Worm (Caenorhabditis elegans) whole organism, young adult: Measurements from ENCODE around the gene Y44A6D.7.

Source experiments
- B0019.2 ChIP-seq: fragments of 200-800 bp; sonication (Bioruptor generic); conservative IDR thresholded peaks from 2 replicates; pipeline ENCODE4 v1.3.6; 2022; ENCODE audit warnings: missing genetic modification reagents, missing genetic modification characterization, missing compliant biosample characterization
- D2030.7 ChIP-seq: fragments of 200-800 bp; sonication (Bioruptor generic); IDR thresholded peaks from 2 replicates; pipeline ENCODE4 v1.3.6; 2022; ENCODE audit warnings: missing genetic modification reagents, missing genetic modification characterization, missing compliant biosample characterization
- F39B2.1 ChIP-seq: fragments of 200-800 bp; sonication (Bioruptor generic); IDR thresholded peaks from 2 replicates; pipeline ENCODE4 v1.3.6; 2022; ENCODE audit warnings: missing genetic modification reagents, missing genetic modification characterization, missing compliant biosample characterization
- F49E8.2 ChIP-seq: sonication (generic microtip); optimal IDR thresholded peaks from 3 replicates; lab custom pipeline; 2017; ENCODE audit warnings: missing genetic modification characterization, mild to moderate bottlenecking, missing compliant biosample characterization, antibody characterized with exemption, moderate library complexity; ENCODE audit not compliant: insufficient read depth
- F52B5.7 ChIP-seq: sonication (generic microtip); optimal IDR thresholded peaks from 2 replicates; lab custom pipeline; 2016; ENCODE audit warnings: mild to moderate bottlenecking, missing genetic modification characterization, missing compliant biosample characterization
- F57C9.4 ChIP-seq: sonication (generic microtip); optimal IDR thresholded peaks from 2 replicates; lab custom pipeline; 2017; ENCODE audit warnings: mild to moderate bottlenecking, missing genetic modification characterization, missing compliant biosample characterization
- akir-1 ChIP-seq: fragments of 200-800 bp; sonication (Bioruptor generic); optimal IDR thresholded peaks from 2 replicates; lab custom pipeline; 2018; ENCODE audit warnings: mild to moderate bottlenecking, missing genetic modification characterization, moderate library complexity, missing compliant biosample characterization
- aptf-3 ChIP-seq: fragments of 200-800 bp; sonication (Bioruptor generic); IDR thresholded peaks from 2 replicates; pipeline ENCODE4 v1.3.6; 2022; ENCODE audit warnings: missing genetic modification characterization, missing compliant biosample characterization
- atf-7 ChIP-seq: sonication (generic microtip); optimal IDR thresholded peaks from 2 replicates; lab custom pipeline; 2017; ENCODE audit warnings: mild to moderate bottlenecking, missing genetic modification characterization, missing compliant biosample characterization
- athp-1 ChIP-seq: sonication (generic microtip); optimal IDR thresholded peaks from 2 replicates; lab custom pipeline; 2017; ENCODE audit warnings: mild to moderate bottlenecking, missing genetic modification characterization, missing compliant biosample characterization
- bed-1 ChIP-seq: fragments of 200-800 bp; sonication (Bioruptor generic); IDR thresholded peaks from 2 replicates; pipeline ENCODE4 v1.3.6; 2022; ENCODE audit warnings: missing genetic modification reagents, missing genetic modification characterization, missing compliant biosample characterization
- bed-2 ChIP-seq: fragments of 200-800 bp; sonication (Bioruptor generic); IDR thresholded peaks from 2 replicates; pipeline ENCODE4 v1.3.6; 2022; ENCODE audit warnings: missing genetic modification reagents, missing genetic modification characterization, missing compliant biosample characterization
- cebp-2 ChIP-seq: fragments of 200-800 bp; sonication (Bioruptor generic); IDR thresholded peaks from 2 replicates; pipeline ENCODE4 v1.3.6; 2022; ENCODE audit warnings: missing genetic modification characterization, missing compliant biosample characterization
- ceh-100 ChIP-seq: fragments of 200-800 bp; sonication (Bioruptor generic); IDR thresholded peaks from 2 replicates; pipeline ENCODE4 v1.3.6; 2022; ENCODE audit warnings: missing genetic modification reagents, missing genetic modification characterization, missing compliant biosample characterization
- dox-1 ChIP-seq: fragments of 200-800 bp; sonication (Bioruptor generic); IDR thresholded peaks from 2 replicates; pipeline ENCODE4 v1.3.6; 2022; ENCODE audit warnings: missing genetic modification reagents, missing genetic modification characterization, missing compliant biosample characterization
- dpff-1 ChIP-seq: sonication (generic microtip); optimal IDR thresholded peaks from 2 replicates; lab custom pipeline; 2017; ENCODE audit warnings: mild to moderate bottlenecking, missing genetic modification characterization, missing compliant biosample characterization
- dpl-1 ChIP-seq: fragments of 150-350 bp; optimal IDR thresholded peaks from 2 replicates; lab custom pipeline; 2014; ENCODE audit warnings: missing biosample characterization, missing genetic modification reagents, missing genetic modification characterization
- ets-4 ChIP-seq: fragments of 200-800 bp; sonication (Bioruptor generic); optimal IDR thresholded peaks from 2 replicates; lab custom pipeline; 2018; ENCODE audit warnings: mild to moderate bottlenecking, missing genetic modification characterization, missing compliant biosample characterization
- gei-17 ChIP-seq: fragments of 200-800 bp; sonication (Bioruptor generic); optimal IDR thresholded peaks from 2 replicates; lab custom pipeline; 2018; ENCODE audit warnings: mild to moderate bottlenecking, missing genetic modification characterization, missing compliant biosample characterization
- him-1 ChIP-seq: sonication (generic microtip); optimal IDR thresholded peaks from 2 replicates; lab custom pipeline; 2016; ENCODE audit warnings: missing genotype, missing genetic modification reagents, missing genetic modification characterization, missing compliant biosample characterization
- hmg-1.2 ChIP-seq: fragments of 200-800 bp; sonication (Bioruptor generic); IDR thresholded peaks from 2 replicates; pipeline ENCODE4 v1.3.6; 2022; ENCODE audit warnings: missing genetic modification reagents, missing genetic modification characterization, missing compliant biosample characterization
- madf-6 ChIP-seq: fragments of 200-800 bp; sonication (Bioruptor generic); IDR thresholded peaks from 2 replicates; pipeline ENCODE4 v1.3.6; 2022; ENCODE audit warnings: missing genetic modification reagents, missing genetic modification characterization, missing compliant biosample characterization
- madf-8 ChIP-seq: fragments of 200-800 bp; sonication (Bioruptor generic); conservative IDR thresholded peaks from 2 replicates; pipeline ENCODE4 v1.3.6; 2022; ENCODE audit warnings: missing genetic modification reagents, missing genetic modification characterization, missing compliant biosample characterization
- mcd-1 ChIP-seq: fragments of 200-800 bp; sonication (Bioruptor generic); IDR thresholded peaks from 2 replicates; pipeline ENCODE4 v1.3.6; 2022; ENCODE audit warnings: missing genetic modification reagents, missing genetic modification characterization, missing compliant biosample characterization
- nfya-1 ChIP-seq: sonication (generic microtip); optimal IDR thresholded peaks from 2 replicates; lab custom pipeline; 2017; ENCODE audit warnings: antibody characterized with exemption, missing compliant biosample characterization, missing genetic modification characterization, borderline replicate concordance; ENCODE audit not compliant: insufficient read depth
- nhr-179 ChIP-seq: sonication (generic microtip); optimal IDR thresholded peaks from 2 replicates; lab custom pipeline; 2016; ENCODE audit warnings: mild to moderate bottlenecking, missing genetic modification characterization, missing compliant biosample characterization
- nhr-90 ChIP-seq: sonication (generic microtip); optimal IDR thresholded peaks from 2 replicates; lab custom pipeline; 2016; ENCODE audit warnings: missing genotype, mild to moderate bottlenecking, missing genetic modification characterization, missing compliant biosample characterization
- pbrm-1 ChIP-seq: fragments of 200-800 bp; sonication (Bioruptor generic); IDR thresholded peaks from 2 replicates; pipeline ENCODE4 v1.3.6; 2022; ENCODE audit warnings: missing genetic modification reagents, missing genetic modification characterization, missing compliant biosample characterization
- sdz-38 ChIP-seq: sonication (generic microtip); optimal IDR thresholded peaks from 2 replicates; lab custom pipeline; 2016; ENCODE audit warnings: missing genotype, missing genetic modification characterization, missing compliant biosample characterization
- sea-2 ChIP-seq: fragments of 200-800 bp; sonication (Bioruptor generic); IDR thresholded peaks from 2 replicates; pipeline ENCODE4 v1.3.6; 2022; ENCODE audit warnings: missing genetic modification characterization, missing compliant biosample characterization
- snpc-3.4 ChIP-seq: sonication (generic microtip); optimal IDR thresholded peaks from 2 replicates; lab custom pipeline; 2017; ENCODE audit warnings: missing genetic modification characterization, mild to moderate bottlenecking, missing compliant biosample characterization, antibody characterized with exemption, moderate library complexity, missing genotype, missing genetic modification reagents
- snpc-4 ChIP-seq, 5 experiments: fragments of 150-350 bp in 1 of 5; sonication (generic microtip) in 4 of 5; optimal IDR thresholded peaks; 2 replicates each; lab custom pipeline; 2014 to 2018; ENCODE audit warnings: missing genetic modification characterization in 5 of 5, missing biosample characterization in 3 of 5, antibody characterized with exemption in 2 of 5, mild to moderate bottlenecking in 2 of 5, missing compliant biosample characterization in 2 of 5, missing genotype in 2 of 5, moderate library complexity in 2 of 5, missing genetic modification reagents in 1 of 5
- ztf-25 ChIP-seq: fragments of 200-800 bp; sonication (Bioruptor generic); IDR thresholded peaks from 2 replicates; pipeline ENCODE4 v1.3.6; 2022; ENCODE audit warnings: missing genetic modification reagents, missing genetic modification characterization, missing compliant biosample characterization
- ztf-6 ChIP-seq: fragments of 200-800 bp; sonication (Bioruptor generic); IDR thresholded peaks from 2 replicates; pipeline ENCODE4 v1.3.6; 2022; ENCODE audit warnings: missing genetic modification reagents, missing genetic modification characterization, missing compliant biosample characterization

The Y44A6D.7 gene

DNA sequence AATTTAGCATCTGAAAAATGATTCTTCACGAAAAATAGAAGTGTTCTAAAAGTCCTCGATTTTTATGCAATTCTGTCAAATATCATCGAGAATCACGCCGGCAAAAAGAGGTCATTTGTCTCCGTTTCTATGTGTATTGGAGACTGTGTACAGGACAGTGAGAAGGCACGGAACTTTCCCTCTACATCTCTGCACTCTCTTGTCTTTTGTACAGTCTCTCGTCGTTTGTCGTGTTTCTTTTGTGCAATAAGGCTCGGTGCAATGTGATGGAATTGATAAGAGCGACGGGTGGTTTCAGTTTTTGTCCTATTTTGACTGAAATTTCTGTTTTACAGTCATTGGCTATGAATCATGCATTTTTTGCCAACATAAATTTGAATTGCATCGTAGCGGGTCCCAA, 17.3 kb downstream of the Y44A6D.7 start (continued):
- TF ChIP-seq snpc-4 (GFP tag; optimal IDR thresholded peaks at IDR 0.05; lab: Kevin White, UChicago) (no peak), snpc-4 (tag; optimal IDR thresholded peaks at IDR 0.05; lab: Kevin White, UChicago) (peak in 1 of 4 experiments; percentile 13), ztf-6 (GFP tag; lab: Robert Waterston, UW) (no peak), dox-1 (GFP tag; lab: Robert Waterston, UW) (peak; percentile 78), ets-4 (GFP tag; lab: Kevin White, UChicago) (peak; percentile 7), nhr-90 (no peak), gei-17 (GFP tag; lab: Kevin White, UChicago) (no peak), bed-2 (GFP tag; lab: Robert Waterston, UW) (no peak), sdz-38 (tag; lab: Kevin White, UChicago) (no peak), akir-1 (no peak)

DNA sequence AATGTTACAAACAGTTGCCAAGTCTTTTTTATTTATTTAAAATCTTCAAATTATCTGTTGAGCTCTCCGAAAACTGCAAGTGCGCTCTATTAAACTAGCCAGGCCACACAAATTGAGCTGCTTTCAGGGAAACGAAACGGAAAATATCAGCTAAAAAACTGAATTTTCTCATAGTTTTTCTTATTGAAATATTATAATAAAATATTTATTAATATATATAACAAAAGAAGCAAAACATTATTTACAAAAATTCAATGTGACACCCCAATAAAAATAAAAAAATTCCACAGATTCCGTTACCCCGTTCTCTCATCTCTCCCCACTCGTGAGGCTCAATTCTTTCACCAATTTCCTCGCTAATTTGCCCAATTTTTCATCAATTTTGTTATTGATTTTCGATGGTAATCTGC, 18.0 kb downstream of the Y44A6D.7 start:
- TF ChIP-seq mcd-1 (GFP tag; lab: Robert Waterston, UW) (peak; percentile 51; the same call in 1 of the 2 replicates), ceh-100 (GFP tag; lab: Robert Waterston, UW) (peak; percentile 84), F39B2.1 (GFP tag; lab: Robert Waterston, UW) (no peak), dpl-1 (GFP tag; lab: Kevin White, UChicago) (no peak), F49E8.2 (no peak), F52B5.7 (no peak)

- TF ChIP-seq dpff-1 (tag; lab: Kevin White, UChicago) (peak; percentile 20), F57C9.4 (tag; lab: Kevin White, UChicago) (no peak), snpc-3.4 (peak; percentile 23), ztf-25 (GFP tag; lab: Robert Waterston, UW) (0 out of 2 replicates have a peak, but pooled peaks have one; percentile 19), athp-1 (tag; lab: Kevin White, UChicago) (no peak), mcd-1 (GFP tag; lab: Robert Waterston, UW) (peak; percentile 51), sea-2 (GFP tag; lab: Robert Waterston, UW) (peak; percentile 20; the same call in 1 of the 2 replicates), D2030.7 (GFP tag; lab: Robert Waterston, UW) (0 out of 2 replicates have a peak, but pooled peaks have one; percentile 15), B0019.2 (no peak), nfya-1 (no peak), hmg-1.2 (GFP tag; lab: Robert Waterston, UW) (peak; percentile 90), madf-6 (GFP tag; lab: Robert Waterston, UW) (peak; percentile 31; the same call in 1 of the 2 replicates)
- TF ChIP-seq, all 124 proteins: peak for 8
Observed at ce11 chrV:20837765-20838164, 23.2 kb downstream of the Y44A6D.7 start, which contains the start of gene mrps-12. TSS of gene mrps-12 (plus strand) at chrV:20838080.

ce11 chrV:20838565-20838964, 24.0 kb downstream of the Y44A6D.7 start, which contains the start of gene exos-7:
TSS of gene exos-7 (plus strand) at chrV:20838865.
- TF ChIP-seq him-1, result no peak
- no peak for TF ChIP-seq atf-7 (tag; lab: Kevin White, UChicago)
- TF ChIP-seq aptf-3 (GFP tag; lab: Robert Waterston, UW), result no peak
- no peak; the same call in 1 of the 2 replicates for TF ChIP-seq D2030.7 (GFP tag; lab: Robert Waterston, UW)
- TF ChIP-seq pbrm-1 (GFP tag; lab: Robert Waterston, UW), result no peak
- TF ChIP-seq bed-1 (GFP tag; lab: Robert Waterston, UW), result no peak
- TF ChIP-seq madf-8 (GFP tag; lab: Robert Waterston, UW), result no peak
- no peak for TF ChIP-seq nhr-179 (tag; lab: Kevin White, UChicago)
- TF ChIP-seq cebp-2, result no peak
- TF ChIP-seq, all 124 proteins: peak for 0
